Worm (Caenorhabditis elegans): ENCODE measurements around the gene sfxn-5.

- TF ChIP-seq ama-1 (optimal IDR thresholded peaks at IDR 0.05) = no peak
- no peak for TF ChIP-seq B0310.2 (tag; optimal IDR thresholded peaks at IDR 0.05)
- no peak for TF ChIP-seq tbx-11 (GFP tag; IDR thresholded peaks at IDR 0.05)
- TF ChIP-seq tbx-37 (GFP tag; conservative IDR thresholded peaks at IDR 0.05) = no peak
- no peak for TF ChIP-seq pes-1 (GFP tag; IDR thresholded peaks at IDR 0.05)
- no peak for TF ChIP-seq ceh-13 (GFP tag; optimal IDR thresholded peaks at IDR 0.05)
These were observed 30.8 kb downstream of the sfxn-5 start for ce11 chrII:8074058-8074457.

Data from whole organism, early embryonic.